Worm (Caenorhabditis elegans) whole organism, L2 larva: Measurements from ENCODE around the gene col-141.

ENCODE experiments used
- C34F6.9 ChIP-seq: fragments of 150-350 bp; optimal IDR thresholded peaks from 2 replicates; lab custom pipeline; 2014; ENCODE audit warnings: missing biosample characterization, missing genetic modification characterization
- F13H6.1 ChIP-seq: sonication (generic microtip); optimal IDR thresholded peaks from 2 replicates; lab custom pipeline; 2016; ENCODE audit warnings: missing genetic modification characterization, missing compliant biosample characterization
- R02D3.7 ChIP-seq: fragments of 150-350 bp; optimal IDR thresholded peaks from 2 replicates; lab custom pipeline; 2014; ENCODE audit warnings: missing biosample characterization, missing genetic modification characterization
- alr-1 ChIP-seq: fragments of 150-350 bp; optimal IDR thresholded peaks from 2 replicates; lab custom pipeline; 2014; ENCODE audit warnings: missing biosample characterization, missing genetic modification characterization
- aly-2 ChIP-seq: fragments of 150-350 bp; optimal IDR thresholded peaks from 2 replicates; lab custom pipeline; 2014; ENCODE audit warnings: missing biosample characterization, missing genetic modification characterization
- blmp-1 ChIP-seq: sonication (generic microtip); optimal IDR thresholded peaks from 2 replicates; lab custom pipeline; 2017; ENCODE audit warnings: missing genetic modification characterization, mild to moderate bottlenecking, missing compliant biosample characterization, antibody characterized with exemption, moderate library complexity; ENCODE audit not compliant: insufficient read depth
- ceh-16 ChIP-seq: fragments of 150-350 bp; optimal IDR thresholded peaks from 2 replicates; lab custom pipeline; 2014; ENCODE audit warnings: missing biosample characterization, missing genetic modification characterization
- ceh-82 ChIP-seq: fragments of 150-350 bp; optimal IDR thresholded peaks from 2 replicates; lab custom pipeline; 2014; ENCODE audit warnings: missing biosample characterization, missing genetic modification characterization
- crh-2 ChIP-seq: sonication (generic microtip); optimal IDR thresholded peaks from 2 replicates; lab custom pipeline; 2017; ENCODE audit warnings: missing biosample characterization, missing genetic modification characterization
- egl-27 ChIP-seq: sonication (generic microtip); optimal IDR thresholded peaks from 3 replicates; lab custom pipeline; 2017; ENCODE audit warnings: missing biosample characterization, missing genetic modification reagents, missing genetic modification characterization
- elt-1 ChIP-seq: fragments of 150-350 bp; optimal IDR thresholded peaks from 2 replicates; lab custom pipeline; 2014; ENCODE audit warnings: missing biosample characterization, missing genetic modification characterization
- fos-1 ChIP-seq: fragments of 150-350 bp; optimal IDR thresholded peaks from 2 replicates; lab custom pipeline; 2014; ENCODE audit warnings: missing biosample characterization, missing genetic modification characterization
- gmeb-1 ChIP-seq: fragments of 150-350 bp; optimal IDR thresholded peaks from 2 replicates; lab custom pipeline; 2014; ENCODE audit warnings: missing biosample characterization, missing genetic modification characterization
- lin-13 ChIP-seq: fragments of 150-350 bp; optimal IDR thresholded peaks from 2 replicates; lab custom pipeline; 2014; ENCODE audit warnings: missing biosample characterization, missing genetic modification reagents, missing genetic modification characterization
- lin-39 ChIP-seq: fragments of 150-350 bp; optimal IDR thresholded peaks from 2 replicates; lab custom pipeline; 2014; ENCODE audit warnings: missing biosample characterization, missing genetic modification reagents, missing genetic modification characterization
- mab-5 ChIP-seq: fragments of 150-350 bp; optimal IDR thresholded peaks from 2 replicates; lab custom pipeline; 2014; ENCODE audit warnings: missing biosample characterization, missing genetic modification characterization
- mdl-1 ChIP-seq, 2 experiments: fragments of 150-350 bp in 1 of 2; sonication (generic microtip) in 1 of 2; optimal IDR thresholded peaks; 2 replicates each; lab custom pipeline; 2017; ENCODE audit warnings: missing biosample characterization in 2 of 2, missing genetic modification characterization in 2 of 2
- nhr-11 ChIP-seq: fragments of 150-350 bp; optimal IDR thresholded peaks from 2 replicates; lab custom pipeline; 2014; ENCODE audit warnings: missing biosample characterization, missing genetic modification characterization
- nhr-23 ChIP-seq: fragments of 150-350 bp; optimal IDR thresholded peaks from 2 replicates; lab custom pipeline; 2014; ENCODE audit warnings: missing biosample characterization, missing genetic modification reagents, missing genetic modification characterization
- nhr-237 ChIP-seq: fragments of 150-350 bp; optimal IDR thresholded peaks from 2 replicates; lab custom pipeline; 2014; ENCODE audit warnings: missing biosample characterization, missing genetic modification characterization
- nhr-25 ChIP-seq: fragments of 150-350 bp; sonication (generic microtip); optimal IDR thresholded peaks from 3 replicates; lab custom pipeline; 2014; ENCODE audit warnings: missing biosample characterization, missing genetic modification characterization
- nhr-6 ChIP-seq: fragments of 150-350 bp; optimal IDR thresholded peaks from 2 replicates; lab custom pipeline; 2014; ENCODE audit warnings: missing biosample characterization, missing genetic modification characterization
- nhr-77 ChIP-seq: fragments of 150-350 bp; optimal IDR thresholded peaks from 2 replicates; lab custom pipeline; 2014; ENCODE audit warnings: missing biosample characterization, missing genetic modification characterization
- peb-1 ChIP-seq: fragments of 150-350 bp; optimal IDR thresholded peaks from 2 replicates; lab custom pipeline; 2014; ENCODE audit warnings: missing biosample characterization, missing genetic modification characterization
- sem-4 ChIP-seq: fragments of 150-350 bp; optimal IDR thresholded peaks from 2 replicates; lab custom pipeline; 2014; ENCODE audit warnings: missing biosample characterization, missing genetic modification reagents, missing genetic modification characterization
- sma-3 ChIP-seq: sonication (generic microtip); optimal IDR thresholded peaks from 2 replicates; lab custom pipeline; 2016; ENCODE audit warnings: missing genetic modification reagents, missing genetic modification characterization, missing compliant biosample characterization
- sma-9 ChIP-seq, 2 experiments: fragments of 150-350 bp in 1 of 2; sonication (generic microtip) in 1 of 2; optimal IDR thresholded peaks; 2 replicates each; lab custom pipeline; 2014 to 2016; ENCODE audit warnings: missing genetic modification characterization in 2 of 2, mild to moderate bottlenecking in 1 of 2, missing biosample characterization in 1 of 2, missing compliant biosample characterization in 1 of 2, missing genetic modification reagents in 1 of 2, moderate library complexity in 1 of 2
- snpc-4 ChIP-seq: fragments of 150-350 bp; optimal IDR thresholded peaks from 2 replicates; lab custom pipeline; 2014; ENCODE audit warnings: missing biosample characterization, missing genetic modification characterization
- unc-39 ChIP-seq: fragments of 150-350 bp; optimal IDR thresholded peaks from 2 replicates; lab custom pipeline; 2014; ENCODE audit warnings: missing biosample characterization, missing genetic modification characterization
- unc-55 ChIP-seq: fragments of 150-350 bp; sonication (generic microtip); optimal IDR thresholded peaks from 3 replicates; lab custom pipeline; 2014; ENCODE audit warnings: missing biosample characterization, missing genetic modification reagents, missing genetic modification characterization
- unc-62 ChIP-seq: fragments of 150-350 bp; optimal IDR thresholded peaks from 2 replicates; lab custom pipeline; 2014; ENCODE audit warnings: missing biosample characterization, missing genetic modification reagents, missing genetic modification characterization
- zag-1 ChIP-seq: fragments of 150-350 bp; optimal IDR thresholded peaks from 2 replicates; lab custom pipeline; 2014; ENCODE audit warnings: missing biosample characterization, missing genetic modification characterization
- ztf-1 ChIP-seq: fragments of 200-800 bp; sonication (Bioruptor generic); conservative IDR thresholded peaks from 2 replicates; pipeline ENCODE4 v1.3.6; 2022; ENCODE audit warnings: missing genetic modification characterization, missing compliant biosample characterization
- ztf-11 ChIP-seq: sonication (generic microtip); optimal IDR thresholded peaks from 2 replicates; lab custom pipeline; 2017; ENCODE audit warnings: missing biosample characterization, missing genetic modification characterization

Gene col-141

ce11 chrV:6835242-6835641 lies 5.7 kb downstream of the col-141 start, which contains the start of the genes T15B7.14 and col-143:
TSS of gene T15B7.14 (minus strand) at chrV:6835342.
TSS of gene col-143 (plus strand) at chrV:6835635.
- no peak for TF ChIP-seq nhr-6 (tag; lab: Kevin White, UChicago)
- no peak for TF ChIP-seq ceh-82 (tag; lab: Kevin White, UChicago)
- TF ChIP-seq gmeb-1 (tag; lab: Kevin White, UChicago): no peak
- TF ChIP-seq nhr-25 (tag; lab: Kevin White, UChicago): no peak
- TF ChIP-seq nhr-11 (tag; lab: Kevin White, UChicago): no peak
- TF ChIP-seq ceh-16: no peak
- TF ChIP-seq sem-4 (tag; lab: Kevin White, UChicago): no peak
- TF ChIP-seq F13H6.1 (tag; lab: Kevin White, UChicago): no peak
- TF ChIP-seq lin-13: no peak
- no peak for TF ChIP-seq mab-5
- TF ChIP-seq sma-3 (GFP tag; lab: Kevin White, UChicago): no peak
- TF ChIP-seq sma-9 (GFP tag; optimal IDR thresholded peaks at IDR 0.05; lab: Kevin White, UChicago): no peak
- TF ChIP-seq sma-9 (tag; optimal IDR thresholded peaks at IDR 0.05; lab: Kevin White, UChicago): no peak
- TF ChIP-seq nhr-23: no peak
- TF ChIP-seq zag-1: no peak

- no peak for TF ChIP-seq nhr-237 (tag; lab: Kevin White, UChicago)
- no peak for TF ChIP-seq peb-1 (tag; lab: Kevin White, UChicago)
- TF ChIP-seq fos-1: no peak
- TF ChIP-seq crh-2 (tag; lab: Kevin White, UChicago): no peak
- TF ChIP-seq snpc-4 (tag; lab: Kevin White, UChicago): no peak
- no peak for TF ChIP-seq ztf-11 (tag; lab: Kevin White, UChicago)
- TF ChIP-seq unc-55 (GFP tag; lab: Kevin White, UChicago): no peak
- TF ChIP-seq lin-39 (tag; lab: Kevin White, UChicago): no peak
- no peak for TF ChIP-seq ztf-1 (GFP tag; lab: Robert Waterston, UW)
- TF ChIP-seq unc-39: no peak
- TF ChIP-seq unc-62 (GFP tag; lab: Kevin White, UChicago): no peak
- TF ChIP-seq nhr-11 (tag; lab: Kevin White, UChicago): no peak
- no peak for TF ChIP-seq elt-1 (tag; lab: Kevin White, UChicago)
- no peak for TF ChIP-seq F13H6.1 (tag; lab: Kevin White, UChicago)
- no peak for TF ChIP-seq R02D3.7 (tag; lab: Kevin White, UChicago)
These were observed 6.5 kb downstream of the col-141 start for ce11 chrV:6836036-6836435.

ce11 chrV:6838599-6838998 lies 9.1 kb downstream of the col-141 start, which contains the start of gene T15B7.15:
TSS of gene T15B7.15 (minus strand) at chrV:6838665.
- TF ChIP-seq aly-2 (no peak), ztf-1 (GFP tag; lab: Robert Waterston, UW) (no peak), peb-1 (tag; lab: Kevin White, UChicago) (no peak), blmp-1 (no peak), egl-27 (tag; lab: Kevin White, UChicago) (no peak), C34F6.9 (tag; lab: Kevin White, UChicago) (peak; percentile 50), unc-62 (GFP tag; lab: Kevin White, UChicago) (no peak), gmeb-1 (tag; lab: Kevin White, UChicago) (peak; percentile 78), R02D3.7 (tag; lab: Kevin White, UChicago) (peak; percentile 93), ceh-16 (no peak), mdl-1 (tag; optimal IDR thresholded peaks at IDR 0.05; lab: Kevin White, UChicago) (no peak), unc-55 (GFP tag; lab: Kevin White, UChicago) (peak; percentile 81), sma-9 (GFP tag; optimal IDR thresholded peaks at IDR 0.05; lab: Kevin White, UChicago) (peak; percentile 8), sma-9 (tag; optimal IDR thresholded peaks at IDR 0.05; lab: Kevin White, UChicago) (no peak)

ce11 chrV:6839008-6839407 lies 9.5 kb downstream of the col-141 start, which contains the start of gene hpo-8:
TSS of gene hpo-8 (plus strand) at chrV:6839289.
- TF ChIP-seq peb-1 (tag; lab: Kevin White, UChicago) (no peak), mdl-1 (tag; optimal IDR thresholded peaks at IDR 0.05; lab: Kevin White, UChicago) (no peak)

- no peak for TF ChIP-seq nhr-6 (tag; lab: Kevin White, UChicago)
- TF ChIP-seq R02D3.7 (tag; lab: Kevin White, UChicago): no peak
- no peak for TF ChIP-seq nhr-77 (tag; lab: Kevin White, UChicago)
- no peak for TF ChIP-seq peb-1 (tag; lab: Kevin White, UChicago)
- no peak for TF ChIP-seq F13H6.1 (tag; lab: Kevin White, UChicago)
- TF ChIP-seq alr-1: no peak
- no peak for TF ChIP-seq fos-1
- no peak for TF ChIP-seq egl-27 (tag; lab: Kevin White, UChicago)
- no peak for TF ChIP-seq lin-13
- TF ChIP-seq nhr-11 (tag; lab: Kevin White, UChicago): no peak
- no peak for TF ChIP-seq crh-2 (tag; lab: Kevin White, UChicago)
- no peak for TF ChIP-seq nhr-23
- TF ChIP-seq ceh-16: no peak
- no peak for TF ChIP-seq unc-39
These were observed 12.9 kb downstream of the col-141 start, which contains the start of gene T15B7.1 for ce11 chrV:6842437-6842836. TSS of gene T15B7.1 (plus strand) at chrV:6842737.
